Worm (Caenorhabditis elegans) whole organism, young adult: Measurements from ENCODE around the gene ucr-2.2.

ENCODE experiments used
- B0261.1 ChIP-seq: sonication (generic microtip); optimal IDR thresholded peaks from 2 replicates; lab custom pipeline; 2016; ENCODE audit warnings: mild to moderate bottlenecking, missing genetic modification characterization, moderate library complexity, missing compliant biosample characterization
- B0336.3 ChIP-seq: fragments of 200-800 bp; sonication (Bioruptor generic); IDR thresholded peaks from 2 replicates; pipeline ENCODE4 v1.3.6; 2022; ENCODE audit warnings: missing genetic modification characterization, missing compliant biosample characterization
- C17E4.6 ChIP-seq: fragments of 200-800 bp; sonication (Bioruptor generic); IDR thresholded peaks from 2 replicates; pipeline ENCODE4 v1.3.6; 2022; ENCODE audit warnings: missing genetic modification reagents, missing genetic modification characterization, missing compliant biosample characterization
- F10E7.11 ChIP-seq: sonication (generic microtip); optimal IDR thresholded peaks from 2 replicates; lab custom pipeline; 2017; ENCODE audit warnings: mild to moderate bottlenecking, missing genetic modification characterization, moderate library complexity, missing compliant biosample characterization
- F22D6.2 ChIP-seq: sonication (generic microtip); optimal IDR thresholded peaks from 2 replicates; lab custom pipeline; 2016; ENCODE audit warnings: mild to moderate bottlenecking, missing genetic modification characterization, missing compliant biosample characterization
- F23B12.7 ChIP-seq: sonication (generic microtip); optimal IDR thresholded peaks from 2 replicates; lab custom pipeline; 2017; ENCODE audit warnings: missing genetic modification characterization, mild to moderate bottlenecking, missing compliant biosample characterization, antibody characterized with exemption, moderate library complexity; ENCODE audit not compliant: insufficient read depth
- F37B4.10 ChIP-seq: fragments of 200-800 bp; sonication (Bioruptor generic); IDR thresholded peaks from 2 replicates; pipeline ENCODE4 v1.3.6; 2022; ENCODE audit warnings: missing genetic modification characterization, missing compliant biosample characterization
- T26A5.8 ChIP-seq: sonication (generic microtip); optimal IDR thresholded peaks from 2 replicates; lab custom pipeline; 2016; ENCODE audit warnings: missing genetic modification characterization, missing compliant biosample characterization
- Y56A3A.18 ChIP-seq: fragments of 200-800 bp; sonication (Bioruptor generic); IDR thresholded peaks from 2 replicates; pipeline ENCODE4 v1.3.6; 2022; ENCODE audit warnings: missing genetic modification reagents, missing genetic modification characterization, missing compliant biosample characterization
- Y79H2A.3 ChIP-seq: fragments of 200-800 bp; sonication (Bioruptor generic); conservative IDR thresholded peaks from 2 replicates; pipeline ENCODE4 v1.3.6; 2022; ENCODE audit warnings: missing genetic modification reagents, missing genetic modification characterization, missing compliant biosample characterization
- Y95B8A.8 ChIP-seq: fragments of 200-800 bp; sonication (Bioruptor generic); IDR thresholded peaks from 2 replicates; pipeline ENCODE4 v1.3.6; 2022; ENCODE audit warnings: missing genetic modification reagents, missing genetic modification characterization, missing compliant biosample characterization
- ZK185.1 ChIP-seq: sonication (generic microtip); optimal IDR thresholded peaks from 2 replicates; lab custom pipeline; 2016; ENCODE audit warnings: mild to moderate bottlenecking, missing genetic modification characterization, missing compliant biosample characterization; ENCODE audit not compliant: poor library complexity, severe bottlenecking
- ama-1 ChIP-seq, 3 experiments: fragments of 150-350 bp in 1 of 3; sonication (generic microtip) in 2 of 3; optimal IDR thresholded peaks; 2 replicates each; lab custom pipeline; 2014 to 2018; ENCODE audit warnings: missing biosample characterization in 2 of 3, missing genetic modification characterization in 2 of 3, missing genetic modification reagents in 2 of 3
- attf-5 ChIP-seq: fragments of 200-800 bp; sonication (Bioruptor generic); optimal IDR thresholded peaks from 2 replicates; lab custom pipeline; 2018; ENCODE audit warnings: mild to moderate bottlenecking, missing genetic modification characterization, missing compliant biosample characterization
- attf-6 ChIP-seq: fragments of 200-800 bp; sonication (Bioruptor generic); IDR thresholded peaks from 2 replicates; pipeline ENCODE4 v1.3.6; 2022; ENCODE audit warnings: missing genetic modification reagents, missing genetic modification characterization, missing compliant biosample characterization
- ceh-79 ChIP-seq: sonication (generic microtip); optimal IDR thresholded peaks from 2 replicates; lab custom pipeline; 2017; ENCODE audit warnings: mild to moderate bottlenecking, missing genetic modification characterization, missing compliant biosample characterization
- chd-7 ChIP-seq: sonication (generic microtip); optimal IDR thresholded peaks from 2 replicates; lab custom pipeline; 2016; ENCODE audit warnings: mild to moderate bottlenecking, missing genetic modification characterization, moderate library complexity, missing compliant biosample characterization
- dpff-1 ChIP-seq: sonication (generic microtip); optimal IDR thresholded peaks from 2 replicates; lab custom pipeline; 2017; ENCODE audit warnings: mild to moderate bottlenecking, missing genetic modification characterization, missing compliant biosample characterization
- egrh-3 ChIP-seq: fragments of 200-800 bp; sonication (Bioruptor generic); IDR thresholded peaks from 2 replicates; pipeline ENCODE4 v1.3.6; 2022; ENCODE audit warnings: missing genetic modification reagents, missing genetic modification characterization, missing compliant biosample characterization
- hlh-12 ChIP-seq: sonication (generic microtip); optimal IDR thresholded peaks from 2 replicates; lab custom pipeline; 2016; ENCODE audit warnings: missing genetic modification characterization, missing compliant biosample characterization
- hlh-26 ChIP-seq: fragments of 200-800 bp; sonication (Bioruptor generic); conservative IDR thresholded peaks from 2 replicates; pipeline ENCODE4 v1.3.6; 2022; ENCODE audit warnings: missing genetic modification reagents, missing genetic modification characterization, missing compliant biosample characterization
- hmg-20 ChIP-seq: fragments of 200-800 bp; sonication (Bioruptor generic); IDR thresholded peaks from 2 replicates; pipeline ENCODE4 v1.3.6; 2022; ENCODE audit warnings: missing genetic modification reagents, missing genetic modification characterization, missing compliant biosample characterization
- hrde-1 ChIP-seq: sonication (generic microtip); optimal IDR thresholded peaks from 2 replicates; lab custom pipeline; 2016; ENCODE audit warnings: missing genetic modification characterization, mild to moderate bottlenecking, missing compliant biosample characterization, moderate library complexity, missing genotype, missing genetic modification reagents, borderline replicate concordance
- let-607 ChIP-seq, 2 experiments: fragments of 200-800 bp in 1 of 2; sonication (Bioruptor generic) in 1 of 2; sonication (generic microtip) in 1 of 2; optimal IDR thresholded peaks; 2 replicates each; lab custom pipeline; 2016 to 2018; ENCODE audit warnings: mild to moderate bottlenecking in 2 of 2, missing compliant biosample characterization in 2 of 2, missing genetic modification characterization in 2 of 2, moderate library complexity in 2 of 2, missing genotype in 1 of 2
- lin-54 ChIP-seq: fragments of 200-800 bp; sonication (Bioruptor generic); optimal IDR thresholded peaks from 2 replicates; lab custom pipeline; 2018; ENCODE audit warnings: mild to moderate bottlenecking, missing genetic modification characterization, missing compliant biosample characterization
- lsl-1 ChIP-seq: fragments of 200-800 bp; sonication (Bioruptor generic); optimal IDR thresholded peaks from 2 replicates; lab custom pipeline; 2018; ENCODE audit warnings: mild to moderate bottlenecking, missing genetic modification characterization, moderate library complexity, missing compliant biosample characterization
- lsy-27 ChIP-seq: sonication (generic microtip); optimal IDR thresholded peaks from 2 replicates; lab custom pipeline; 2017; ENCODE audit warnings: missing genetic modification characterization, mild to moderate bottlenecking, missing compliant biosample characterization, antibody characterized with exemption, missing genotype, borderline replicate concordance; ENCODE audit not compliant: insufficient read depth
- madf-10 ChIP-seq: sonication (generic microtip); optimal IDR thresholded peaks from 2 replicates; lab custom pipeline; 2016; ENCODE audit warnings: mild to moderate bottlenecking, missing genetic modification characterization, missing compliant biosample characterization
- madf-3 ChIP-seq: fragments of 200-800 bp; sonication (Bioruptor generic); IDR thresholded peaks from 2 replicates; pipeline ENCODE4 v1.3.6; 2022; ENCODE audit warnings: missing genetic modification reagents, missing genetic modification characterization, missing compliant biosample characterization
- mcd-1 ChIP-seq: fragments of 200-800 bp; sonication (Bioruptor generic); IDR thresholded peaks from 2 replicates; pipeline ENCODE4 v1.3.6; 2022; ENCODE audit warnings: missing genetic modification reagents, missing genetic modification characterization, missing compliant biosample characterization
- mel-28 ChIP-seq: sonication (generic microtip); optimal IDR thresholded peaks from 2 replicates; lab custom pipeline; 2016; ENCODE audit warnings: borderline replicate concordance, mild to moderate bottlenecking, missing genetic modification characterization, missing compliant biosample characterization
- nhr-80 ChIP-seq: sonication (generic microtip); optimal IDR thresholded peaks from 2 replicates; lab custom pipeline; 2016; ENCODE audit warnings: missing genetic modification characterization, missing compliant biosample characterization
- pbrm-1 ChIP-seq: fragments of 200-800 bp; sonication (Bioruptor generic); IDR thresholded peaks from 2 replicates; pipeline ENCODE4 v1.3.6; 2022; ENCODE audit warnings: missing genetic modification reagents, missing genetic modification characterization, missing compliant biosample characterization
- rec-8 ChIP-seq, 2 experiments: sonication (generic microtip); optimal IDR thresholded peaks; 2 replicates each; lab custom pipeline; 2016; ENCODE audit warnings: mild to moderate bottlenecking in 2 of 2, missing genetic modification characterization in 2 of 2, missing genetic modification reagents in 2 of 2, missing genotype in 2 of 2, missing biosample characterization in 1 of 2, missing compliant biosample characterization in 1 of 2, moderate library complexity in 1 of 2
- repo-1 ChIP-seq: sonication (generic microtip); optimal IDR thresholded peaks from 2 replicates; lab custom pipeline; 2017; ENCODE audit warnings: mild to moderate bottlenecking, missing genetic modification characterization, missing compliant biosample characterization
- snpc-1.1 ChIP-seq: sonication (generic microtip); optimal IDR thresholded peaks from 2 replicates; lab custom pipeline; 2017; ENCODE audit warnings: missing genetic modification characterization, mild to moderate bottlenecking, missing compliant biosample characterization, antibody characterized with exemption, moderate library complexity, missing genotype, missing genetic modification reagents; ENCODE audit not compliant: insufficient read depth
- tbp1 ChIP-seq: fragments of 200-800 bp; sonication (Bioruptor generic); optimal IDR thresholded peaks from 2 replicates; lab custom pipeline; 2018; ENCODE audit warnings: mild to moderate bottlenecking, missing genetic modification characterization, missing compliant biosample characterization
- tbx-9 ChIP-seq: sonication (generic microtip); optimal IDR thresholded peaks from 2 replicates; lab custom pipeline; 2016; ENCODE audit warnings: borderline replicate concordance, missing genetic modification characterization, inconsistent platforms, missing compliant biosample characterization
- xnd-1 ChIP-seq: sonication (generic microtip); optimal IDR thresholded peaks from 2 replicates; lab custom pipeline; 2016; ENCODE audit warnings: missing genotype, missing genetic modification reagents, missing genetic modification characterization, missing compliant biosample characterization
- ztf-18 ChIP-seq: sonication (generic microtip); optimal IDR thresholded peaks from 2 replicates; lab custom pipeline; 2016; ENCODE audit warnings: missing genotype, mild to moderate bottlenecking, missing genetic modification characterization, missing compliant biosample characterization

ucr-2.2 gene

ce11 chrX:15188986-15189675 is 15.4 kb downstream of the ucr-2.2 start (continued):
- TF ChIP-seq ZK185.1 (tag; lab: Kevin White, UChicago) (no peak), hlh-12 (no peak), let-607 (tag; optimal IDR thresholded peaks at IDR 0.05; lab: Kevin White, UChicago) (no peak), ama-1 (optimal IDR thresholded peaks at IDR 0.05; lab: Kevin White, UChicago) (no peak), ama-1 (GFP tag; optimal IDR thresholded peaks at IDR 0.05; lab: Kevin White, UChicago) (no peak), attf-5 (peak; percentile 23), F10E7.11 (no peak), lin-54 (GFP tag; lab: Kevin White, UChicago) (no peak), dpff-1 (tag; lab: Kevin White, UChicago) (no peak)

ce11 chrX:15189823-15190222 is 16.1 kb downstream of the ucr-2.2 start, which contains the start of gene T10B10.4:
T10B10.4 (plus strand) TSS chrX:15190123.
- no peak for TF ChIP-seq F37B4.10 (GFP tag; lab: Robert Waterston, UW)
- TF ChIP-seq egrh-3 (GFP tag; lab: Robert Waterston, UW) = peak; percentile 65; the same call in 1 of the 2 replicates
- TF ChIP-seq F22D6.2 (tag; lab: Kevin White, UChicago) = no peak
- TF ChIP-seq ceh-79 = no peak
- TF ChIP-seq, all 124 proteins: peak for 1

ce11 chrX:15191370-15191769 is 17.7 kb downstream of the ucr-2.2 start:
- no peak for TF ChIP-seq ama-1 (optimal IDR thresholded peaks at IDR 0.05; lab: Kevin White, UChicago)
- TF ChIP-seq ama-1 (GFP tag; optimal IDR thresholded peaks at IDR 0.05; lab: Kevin White, UChicago) = no peak
- no peak for TF ChIP-seq madf-10 (tag; lab: Kevin White, UChicago)
- TF ChIP-seq pbrm-1 = no peak
- no peak for TF ChIP-seq madf-3 (GFP tag; lab: Robert Waterston, UW)
- TF ChIP-seq F23B12.7 (tag; lab: Kevin White, UChicago) = no peak
- no peak for TF ChIP-seq mcd-1 (GFP tag; lab: Robert Waterston, UW)
- no peak for TF ChIP-seq hmg-20 (GFP tag; lab: Robert Waterston, UW)
- no peak for TF ChIP-seq lsl-1 (GFP tag; lab: Kevin White, UChicago)
- TF ChIP-seq mel-28 = no peak
- TF ChIP-seq ceh-79 = no peak
- TF ChIP-seq B0261.1 (tag; lab: Kevin White, UChicago) = no peak

ce11 chrX:15194283-15194682 is 20.6 kb downstream of the ucr-2.2 start, which contains the start of gene phat-6:
phat-6 (minus strand) TSS chrX:15194383.
- TF ChIP-seq snpc-1.1 (tag; lab: Kevin White, UChicago) (no peak), F10E7.11 (no peak), ama-1 (optimal IDR thresholded peaks at IDR 0.05; lab: Kevin White, UChicago) (no peak), ama-1 (GFP tag; optimal IDR thresholded peaks at IDR 0.05; lab: Kevin White, UChicago) (no peak), hrde-1 (tag; lab: Kevin White, UChicago) (no peak), lsy-27 (no peak), rec-8 (tag; optimal IDR thresholded peaks at IDR 0.05; lab: Kevin White, UChicago) (no peak), attf-6 (GFP tag; lab: Robert Waterston, UW) (no peak), T26A5.8 (no peak)
- TF ChIP-seq, all 124 proteins: peak for 0

ce11 chrX:15199052-15199451 is 25.3 kb downstream of the ucr-2.2 start, which contains the start of gene snt-7:
snt-7 (minus strand) TSS chrX:15199152.
- TF ChIP-seq tbp1 = no peak
- no peak for TF ChIP-seq tbx-9 (tag; lab: Kevin White, UChicago)
- TF ChIP-seq B0336.3 (GFP tag; lab: Robert Waterston, UW) = no peak
- TF ChIP-seq hlh-26 (GFP tag; lab: Robert Waterston, UW) = no peak
- TF ChIP-seq Y56A3A.18 (GFP tag; lab: Robert Waterston, UW) = no peak
- TF ChIP-seq Y95B8A.8 (GFP tag; lab: Robert Waterston, UW) = no peak
- TF ChIP-seq xnd-1 (tag; lab: Kevin White, UChicago) = no peak
- no peak for TF ChIP-seq repo-1 (tag; lab: Kevin White, UChicago)
- no peak for TF ChIP-seq hmg-20 (GFP tag; lab: Robert Waterston, UW)
- no peak for TF ChIP-seq let-607 (tag; optimal IDR thresholded peaks at IDR 0.05; lab: Kevin White, UChicago)
- TF ChIP-seq nhr-80 (tag; lab: Kevin White, UChicago) = no peak
- TF ChIP-seq Y79H2A.3 = no peak
- no peak for TF ChIP-seq ztf-18 (tag; lab: Kevin White, UChicago)
- TF ChIP-seq C17E4.6 (GFP tag; lab: Robert Waterston, UW) = no peak
- TF ChIP-seq rec-8 (tag; optimal IDR thresholded peaks at IDR 0.05; lab: Kevin White, UChicago) = no peak
- no peak for TF ChIP-seq chd-7 (tag; lab: Kevin White, UChicago)
